Fruit fly (Drosophila melanogaster) whole organism, adult: ENCODE results near the gene Cbp80.
A peak's percentile ranks its signal among the peaks of the same experiment; 100 is the strongest.

Source experiments
- CG12768 ChIP-seq: fragments of 200-800 bp; sonication (Bioruptor generic); optimal IDR thresholded peaks from 2 replicates; lab custom pipeline; 2017; ENCODE audit warnings: missing biosample characterization, missing genetic modification characterization, mild to moderate bottlenecking, moderate library complexity, missing genetic modification reagents
- CG14711 ChIP-seq: fragments of 200-800 bp; sonication (Bioruptor generic); optimal IDR thresholded peaks from 2 replicates; lab custom pipeline; 2018; ENCODE audit warnings: missing biosample characterization, mild to moderate bottlenecking, missing genetic modification characterization, moderate library complexity
- CG5204 ChIP-seq: fragments of 200-800 bp; sonication (Bioruptor generic); optimal IDR thresholded peaks from 2 replicates; lab custom pipeline; 2016; ENCODE audit warnings: missing biosample characterization, missing genetic modification characterization
- cic ChIP-seq: fragments of 200-800 bp; sonication (Bioruptor generic); optimal IDR thresholded peaks from 2 replicates; lab custom pipeline; 2017; ENCODE audit warnings: missing biosample characterization, mild to moderate bottlenecking, missing genetic modification characterization, moderate library complexity

DNA sequence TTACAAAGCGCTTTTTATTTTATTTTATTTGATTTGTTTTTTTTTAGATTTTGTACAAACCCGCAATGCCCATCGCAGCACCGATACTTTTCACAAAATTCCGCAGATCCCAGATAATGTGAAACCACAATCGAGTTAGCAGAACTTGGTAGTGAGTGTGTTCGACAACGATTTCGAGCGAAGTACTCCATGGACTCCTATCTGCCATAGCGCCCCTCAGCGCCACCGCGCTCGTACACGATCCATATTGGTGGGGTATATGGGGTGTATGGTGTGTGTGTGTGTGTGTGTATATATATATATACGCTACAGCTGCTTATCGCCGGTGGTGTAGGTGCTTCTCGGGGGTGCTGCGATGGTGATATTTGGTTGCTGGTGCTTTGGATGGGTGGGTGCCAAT, 37.4 kb upstream of the Cbp80 start:
- TF ChIP-seq cic (peak; percentile 11), CG12768 (GFP tag; lab: Kevin White, UChicago) (no peak), CG14711 (tag; lab: Kevin White, UChicago) (no peak), CG5204 (no peak)
